Worm (Caenorhabditis elegans): ENCODE results near the gene C30E1.4.

DNA sequence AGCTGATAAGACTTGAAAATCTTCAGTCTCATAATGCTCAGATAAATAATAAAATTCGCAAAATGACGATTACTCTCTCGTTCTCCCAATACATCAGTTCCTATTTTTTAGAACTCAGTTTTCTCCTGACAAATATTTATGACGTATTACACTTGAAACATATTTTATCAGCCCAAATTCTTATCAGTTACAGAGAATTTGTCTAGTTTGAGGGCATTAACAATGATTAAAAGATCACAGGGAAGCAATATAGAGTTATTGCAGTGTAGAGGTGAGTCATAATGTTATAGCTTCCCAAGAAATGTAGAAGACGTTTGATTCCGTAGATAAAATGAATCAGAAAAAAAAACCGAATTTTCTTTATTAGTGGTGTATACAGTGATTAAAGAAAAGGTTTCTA lies 4.3 kb upstream of the C30E1.4 start:
- TF ChIP-seq hmg-20 (GFP tag; IDR thresholded peaks at IDR 0.05), result no peak
- TF ChIP-seq sea-2 (GFP tag; IDR thresholded peaks at IDR 0.05), result no peak
- no peak for TF ChIP-seq nfya-1 (tag; optimal IDR thresholded peaks at IDR 0.05; ENCODE audit: borderline replicate concordance, insufficient read depth)
- TF ChIP-seq ztf-28 (GFP tag; IDR thresholded peaks at IDR 0.05), result no peak
- no peak for TF ChIP-seq akir-1 (GFP tag; optimal IDR thresholded peaks at IDR 0.05)
- TF ChIP-seq ceh-79 (tag; optimal IDR thresholded peaks at IDR 0.05), result no peak
- no peak for TF ChIP-seq pha-4 (tag; optimal IDR thresholded peaks at IDR 0.05)
- TF ChIP-seq ztf-25 (GFP tag; IDR thresholded peaks at IDR 0.05), result no peak
- no peak for TF ChIP-seq ccch-3 (GFP tag; optimal IDR thresholded peaks at IDR 0.05)
- no peak for TF ChIP-seq madf-10 (tag; optimal IDR thresholded peaks at IDR 0.05)
- no peak for TF ChIP-seq ama-1 (optimal IDR thresholded peaks at IDR 0.05)
- no peak for TF ChIP-seq ama-1 (GFP tag; optimal IDR thresholded peaks at IDR 0.05)
- no peak for TF ChIP-seq atf-7 (tag; optimal IDR thresholded peaks at IDR 0.05)
- TF ChIP-seq rec-8 (tag; optimal IDR thresholded peaks at IDR 0.05), result no peak
- no peak for TF ChIP-seq lsl-1 (GFP tag; optimal IDR thresholded peaks at IDR 0.05)
